Fruit fly (Drosophila melanogaster) whole organism, embryonic: ENCODE data around the gene CG43675.
A peak's percentile ranks its signal among the peaks of the same experiment; 100 is the strongest.

ENCODE experiments used
- Aef1 ChIP-seq: fragments of 200-800 bp; sonication (Bioruptor generic); IDR thresholded peaks from 3 replicates; pipeline ENCODE4 v1.3.6; 2022; ENCODE audit warnings: missing biosample characterization, missing genetic modification characterization
- Bgb ChIP-seq: fragments of 200-800 bp; sonication (Bioruptor generic); IDR thresholded peaks from 2 replicates; pipeline ENCODE4 v1.3.6; 2022; ENCODE audit warnings: missing biosample characterization, missing genetic modification characterization; ENCODE audit not compliant: partially characterized antibody
- CG10209 ChIP-seq: fragments of 200-800 bp; sonication (Bioruptor generic); optimal IDR thresholded peaks from 3 replicates; lab custom pipeline; 2017; ENCODE audit warnings: missing biosample characterization, mild to moderate bottlenecking, missing genetic modification characterization, missing genetic modification reagents
- CG10565 ChIP-seq: fragments of 200-800 bp; sonication (Bioruptor generic); optimal IDR thresholded peaks from 3 replicates; lab custom pipeline; 2016; ENCODE audit warnings: missing biosample characterization, mild to moderate bottlenecking, missing genetic modification characterization
- CG11093 ChIP-seq: fragments of 200-800 bp; sonication (Bioruptor generic); IDR thresholded peaks from 3 replicates; pipeline ENCODE4 v1.3.6; 2022; ENCODE audit warnings: missing biosample characterization, missing genetic modification characterization
- CG15601 ChIP-seq: fragments of 200-800 bp; sonication (Bioruptor generic); optimal IDR thresholded peaks from 3 replicates; lab custom pipeline; 2019; ENCODE audit warnings: missing biosample characterization, mild to moderate bottlenecking, missing genetic modification characterization, moderate library complexity
- CG1602 ChIP-seq: fragments of 200-800 bp; sonication (Bioruptor generic); optimal IDR thresholded peaks from 3 replicates; lab custom pipeline; 2016; ENCODE audit warnings: missing biosample characterization, missing genetic modification characterization
- CG17912 ChIP-seq: fragments of 200-800 bp; sonication (Bioruptor generic); optimal IDR thresholded peaks from 2 replicates; lab custom pipeline; 2018; ENCODE audit warnings: missing biosample characterization, mild to moderate bottlenecking, missing genetic modification characterization
- CG18476 ChIP-seq: fragments of 200-800 bp; sonication (Bioruptor generic); optimal IDR thresholded peaks from 2 replicates; lab custom pipeline; 2016; ENCODE audit warnings: missing biosample characterization, mild to moderate bottlenecking, missing genetic modification characterization
- CG18764 ChIP-seq: fragments of 200-800 bp; sonication (Bioruptor generic); optimal IDR thresholded peaks from 3 replicates; lab custom pipeline; 2016; ENCODE audit warnings: missing biosample characterization, missing genetic modification characterization
- CG5180 ChIP-seq: fragments of 200-800 bp; sonication (Bioruptor generic); optimal IDR thresholded peaks from 3 replicates; lab custom pipeline; 2017; ENCODE audit warnings: missing biosample characterization, missing genetic modification characterization, mild to moderate bottlenecking, moderate library complexity, missing genetic modification reagents
- CG6254 ChIP-seq: fragments of 200-800 bp; sonication (Bioruptor generic); optimal IDR thresholded peaks from 3 replicates; lab custom pipeline; 2017; ENCODE audit warnings: mild to moderate bottlenecking, missing biosample characterization, missing genetic modification reagents, missing genetic modification characterization
- CG7271 ChIP-seq: fragments of 200-800 bp; sonication (Bioruptor generic); optimal IDR thresholded peaks from 2 replicates; lab custom pipeline; 2018; ENCODE audit warnings: missing biosample characterization, mild to moderate bottlenecking, missing genetic modification characterization, moderate library complexity
- CG7556 ChIP-seq: fragments of 200-800 bp; sonication (Bioruptor generic); optimal IDR thresholded peaks from 2 replicates; lab custom pipeline; 2017; ENCODE audit warnings: missing biosample characterization, mild to moderate bottlenecking, missing genetic modification characterization
- CG7928 ChIP-seq: fragments of 200-800 bp; sonication (Bioruptor generic); optimal IDR thresholded peaks from 2 replicates; lab custom pipeline; 2017; ENCODE audit warnings: missing biosample characterization, mild to moderate bottlenecking, missing genetic modification characterization
- CG7987 ChIP-seq: fragments of 200-800 bp; sonication (Bioruptor generic); optimal IDR thresholded peaks from 2 replicates; lab custom pipeline; 2018; ENCODE audit warnings: missing biosample characterization, mild to moderate bottlenecking, missing genetic modification characterization, moderate library complexity
- CG8765 ChIP-seq: fragments of 200-800 bp; sonication (Bioruptor generic); IDR thresholded peaks from 2 replicates; pipeline ENCODE4 v1.3.6; 2022; ENCODE audit warnings: missing biosample characterization, missing genetic modification characterization
- CG9437 ChIP-seq: fragments of 200-800 bp; sonication (Bioruptor generic); optimal IDR thresholded peaks from 2 replicates; lab custom pipeline; 2018; ENCODE audit warnings: missing biosample characterization, mild to moderate bottlenecking, missing genetic modification characterization
- D ChIP-seq, 2 experiments: fragments of 200-800 bp in 1 of 2; fragments of >200 bp in 1 of 2; sonication (Bioruptor generic) in 1 of 2; optimal IDR thresholded peaks; 2 replicates in 1 of 2; 3 replicates in 1 of 2; lab custom pipeline; 2017; ENCODE audit warnings: mild to moderate bottlenecking in 1 of 2, missing biosample characterization in 1 of 2, missing genetic modification characterization in 1 of 2, missing genetic modification reagents in 1 of 2
- D19A ChIP-seq: fragments of 200-800 bp; optimal IDR thresholded peaks from 3 replicates; lab custom pipeline; 2019; ENCODE audit warnings: missing biosample characterization, mild to moderate bottlenecking, missing genetic modification characterization, moderate library complexity
- Dek ChIP-seq: fragments of 200-800 bp; sonication (Bioruptor generic); optimal IDR thresholded peaks from 3 replicates; lab custom pipeline; 2019; ENCODE audit warnings: missing biosample characterization, mild to moderate bottlenecking, missing genetic modification characterization, moderate library complexity
- H15 ChIP-seq: fragments of 200-800 bp; sonication (Bioruptor generic); IDR thresholded peaks from 3 replicates; pipeline ENCODE4 v1.3.6; 2022; ENCODE audit warnings: missing biosample characterization, missing genetic modification characterization
- HLH54F ChIP-seq: fragments of 200-800 bp; sonication (Bioruptor generic); optimal IDR thresholded peaks from 3 replicates; lab custom pipeline; 2016; ENCODE audit warnings: missing biosample characterization, missing genetic modification characterization
- Hr78 ChIP-seq, 2 experiments: fragments of 200-800 bp in 1 of 2; fragments of >200 bp in 1 of 2; sonication (Bioruptor generic) in 1 of 2; optimal IDR thresholded peaks; 2 replicates each; lab custom pipeline; 2017 to 2019; ENCODE audit warnings: missing biosample characterization in 2 of 2, missing genetic modification characterization in 2 of 2, mild to moderate bottlenecking in 1 of 2, moderate library complexity in 1 of 2
- Kr ChIP-seq: fragments of 200-800 bp; sonication (Bioruptor generic); optimal IDR thresholded peaks from 2 replicates; lab custom pipeline; 2017; ENCODE audit warnings: missing biosample characterization, mild to moderate bottlenecking, missing genetic modification characterization
- Lhr ChIP-seq: fragments of 200-800 bp; sonication (Bioruptor generic); optimal IDR thresholded peaks from 3 replicates; lab custom pipeline; 2017; ENCODE audit warnings: mild to moderate bottlenecking, missing biosample characterization, missing genetic modification reagents, missing genetic modification characterization
- Mad ChIP-seq: fragments of 200-800 bp; sonication (Bioruptor generic); optimal IDR thresholded peaks from 2 replicates; lab custom pipeline; 2016; ENCODE audit warnings: missing biosample characterization, missing genetic modification characterization
- NK7.1 ChIP-seq: fragments of 200-800 bp; sonication (Bioruptor generic); optimal IDR thresholded peaks from 3 replicates; lab custom pipeline; 2016; ENCODE audit warnings: missing biosample characterization, missing genetic modification characterization
- Ptx1 ChIP-seq: fragments of 200-800 bp; sonication (Bioruptor generic); IDR thresholded peaks from 2 replicates; pipeline ENCODE4 v1.3.6; 2022; ENCODE audit warnings: missing biosample characterization, missing genetic modification characterization
- Scr ChIP-seq: fragments of 200-800 bp; sonication (Bioruptor generic); IDR thresholded peaks from 2 replicates; pipeline ENCODE4 v1.3.6; 2022; ENCODE audit warnings: missing biosample characterization, missing genetic modification characterization; ENCODE audit not compliant: partially characterized antibody
- Sin3A ChIP-seq: fragments of >200 bp; optimal IDR thresholded peaks from 2 replicates; lab custom pipeline; 2018
- ac ChIP-seq: fragments of 200-800 bp; sonication (Bioruptor generic); optimal IDR thresholded peaks from 3 replicates; lab custom pipeline; 2017; ENCODE audit warnings: missing biosample characterization, mild to moderate bottlenecking, missing genetic modification characterization
- ci ChIP-seq: fragments of 200-800 bp; sonication (Bioruptor generic); IDR thresholded peaks from 3 replicates; pipeline ENCODE4 v1.3.6; 2022; ENCODE audit warnings: missing biosample characterization, missing genetic modification characterization
- dan ChIP-seq: fragments of 200-800 bp; sonication (Bioruptor generic); IDR thresholded peaks from 2 replicates; pipeline ENCODE4 v1.3.6; 2022; ENCODE audit warnings: missing biosample characterization, missing genetic modification characterization
- dysf ChIP-seq: fragments of 200-800 bp; sonication (Bioruptor generic); IDR thresholded peaks from 3 replicates; pipeline ENCODE4 v1.3.6; 2022; ENCODE audit warnings: missing biosample characterization, missing genetic modification characterization
- gfzf ChIP-seq: fragments of 200-800 bp; sonication (Bioruptor generic); optimal IDR thresholded peaks from 2 replicates; lab custom pipeline; 2016; ENCODE audit warnings: missing biosample characterization, mild to moderate bottlenecking, missing genetic modification characterization, moderate library complexity
- hb ChIP-seq: fragments of 200-800 bp; sonication (Bioruptor generic); IDR thresholded peaks from 3 replicates; pipeline ENCODE4 v1.3.6; 2022; ENCODE audit warnings: missing biosample characterization, missing genetic modification characterization; ENCODE audit not compliant: partially characterized antibody
- her ChIP-seq: fragments of 200-800 bp; sonication (Bioruptor generic); optimal IDR thresholded peaks from 2 replicates; lab custom pipeline; 2016; ENCODE audit warnings: missing biosample characterization, missing genetic modification characterization
- lola ChIP-seq, 3 experiments: fragments of >200 bp in 2 of 3; fragments of 200-800 bp in 1 of 3; sonication (Bioruptor generic) in 1 of 3; optimal IDR thresholded peaks; 2 replicates each; lab custom pipeline; 2017 to 2019; ENCODE audit warnings: missing biosample characterization in 3 of 3, missing genetic modification characterization in 3 of 3, mild to moderate bottlenecking in 1 of 3, moderate library complexity in 1 of 3
- lov ChIP-seq, 2 experiments: fragments of 200-800 bp in 1 of 2; fragments of >200 bp in 1 of 2; sonication (Bioruptor generic) in 1 of 2; IDR thresholded peaks in 1 of 2; optimal IDR thresholded peaks in 1 of 2; 2 replicates in 1 of 2; 3 replicates in 1 of 2; pipeline versions ENCODE4 v1.3.6 to Lab custom; 2017 to 2022; ENCODE audit warnings: missing biosample characterization in 1 of 2, missing genetic modification characterization in 1 of 2
- mam ChIP-seq: fragments of 200-800 bp; sonication (Bioruptor generic); optimal IDR thresholded peaks from 3 replicates; lab custom pipeline; 2016; ENCODE audit warnings: missing biosample characterization, missing genetic modification characterization
- onecut ChIP-seq: fragments of 200-800 bp; sonication (Bioruptor generic); IDR thresholded peaks from 2 replicates; pipeline ENCODE4 v1.3.6; 2022; ENCODE audit warnings: missing biosample characterization, missing genetic modification characterization
- p53 ChIP-seq: fragments of 200-800 bp; sonication (Bioruptor generic); optimal IDR thresholded peaks from 2 replicates; lab custom pipeline; 2016; ENCODE audit warnings: missing biosample characterization, missing genetic modification characterization
- pan ChIP-seq, 4 experiments: fragments of >200 bp in 3 of 4; fragments of 200-800 bp in 1 of 4; sonication (Bioruptor generic) in 1 of 4; optimal IDR thresholded peaks in 3 of 4; IDR thresholded peaks in 1 of 4; 2 replicates each; pipeline versions ENCODE4 v1.3.6 to Lab custom; 2017 to 2022; ENCODE audit warnings: missing biosample characterization in 2 of 4, missing genetic modification characterization in 2 of 4, mixed read lengths in 1 of 4
- pum ChIP-seq: fragments of 200-800 bp; sonication (Bioruptor generic); optimal IDR thresholded peaks from 2 replicates; lab custom pipeline; 2016; ENCODE audit warnings: missing biosample characterization, missing genetic modification characterization
- tin ChIP-seq: fragments of 200-800 bp; sonication (Bioruptor generic); optimal IDR thresholded peaks from 3 replicates; lab custom pipeline; 2016; ENCODE audit warnings: missing biosample characterization, missing genetic modification characterization
- zf30C ChIP-seq: fragments of 200-800 bp; sonication (Bioruptor generic); optimal IDR thresholded peaks from 3 replicates; lab custom pipeline; 2018; ENCODE audit warnings: missing biosample characterization, mild to moderate bottlenecking, missing genetic modification characterization
- zfh1 ChIP-seq: fragments of 200-800 bp; sonication (Bioruptor generic); IDR thresholded peaks from 3 replicates; pipeline ENCODE4 v1.3.6; 2022; ENCODE audit warnings: missing biosample characterization, missing genetic modification characterization

Gene CG43675

dm6 chr3R:9399951-9400392 lies 44.7 kb downstream of the CG43675 start, which contains the start of gene CG34117 (continued):
- TF ChIP-seq CG18476 (GFP tag; lab: Kevin White, UChicago) = peak; percentile 80
- TF ChIP-seq zfh1 (GFP tag; lab: Robert Waterston, UW) = peak; percentile 92
- peak; percentile 1 for TF ChIP-seq CG10565
- TF ChIP-seq Bgb (GFP tag; lab: Robert Waterston, UW) = no peak
- peak; percentile 60 for TF ChIP-seq onecut (GFP tag; lab: Robert Waterston, UW)
- TF ChIP-seq D19A = peak; percentile 78
- TF ChIP-seq CG11093 (GFP tag; lab: Robert Waterston, UW) = peak; percentile 59; the same call in 2 of the 3 replicates
- TF ChIP-seq Ptx1 (GFP tag; lab: Robert Waterston, UW) = peak; percentile 86
- TF ChIP-seq dan (GFP tag; lab: Robert Waterston, UW) = no peak
- TF ChIP-seq zf30C (GFP tag; lab: Kevin White, UChicago) = peak; percentile 2
- peak; percentile 55 for TF ChIP-seq Mad (GFP tag; lab: Kevin White, UChicago)
- no peak for TF ChIP-seq CG7928
- peak; percentile 81 for TF ChIP-seq CG9437 (GFP tag; lab: Kevin White, UChicago)
- peak; percentile 77 for TF ChIP-seq CG10209
- TF ChIP-seq Lhr = peak; percentile 6
- peak; percentile 2 for TF ChIP-seq gfzf
- TF ChIP-seq hb (GFP tag; lab: Robert Waterston, UW) = no peak
- peak; percentile 75 for TF ChIP-seq CG7556 (GFP tag; lab: Kevin White, UChicago)
- TF ChIP-seq p53 (GFP tag; lab: Kevin White, UChicago) = no peak
- no peak for TF ChIP-seq ac (GFP tag; lab: Kevin White, UChicago)
- no peak for TF ChIP-seq pan (optimal IDR thresholded peaks at IDR 0.05; lab: Kevin White, UChicago)
- peak in 1 of 2 experiments; percentile 88 for TF ChIP-seq pan (GFP tag; optimal IDR thresholded peaks at IDR 0.05 in 1 of 2, IDR thresholded peaks at IDR 0.05 in 1 of 2)
- peak; percentile 76; the same call in 2 of the 3 replicates for TF ChIP-seq dysf (GFP tag; lab: Robert Waterston, UW)
- peak in 1 of 2 experiments; percentile 17 for TF ChIP-seq Hr78 (GFP tag; optimal IDR thresholded peaks at IDR 0.05; lab: Kevin White, UChicago)
- no peak for TF ChIP-seq lov (optimal IDR thresholded peaks at IDR 0.05; lab: Kevin White, UChicago)
- no peak for TF ChIP-seq lov (GFP tag; IDR thresholded peaks at IDR 0.05; lab: Robert Waterston, UW)
- no peak for TF ChIP-seq D (optimal IDR thresholded peaks at IDR 0.05; lab: Kevin White, UChicago)
- TF ChIP-seq D (GFP tag; optimal IDR thresholded peaks at IDR 0.05; lab: Kevin White, UChicago) = peak; percentile 55
- TF ChIP-seq pum (GFP tag; lab: Kevin White, UChicago) = peak; percentile 56
- TF ChIP-seq CG15601 = peak; percentile 71
- TF ChIP-seq mam (GFP tag; lab: Kevin White, UChicago) = peak; percentile 76
- no peak for TF ChIP-seq HLH54F
- TF ChIP-seq Dek (tag; lab: Kevin White, UChicago) = peak; percentile 85
- peak; percentile 78 for TF ChIP-seq CG1602 (GFP tag; lab: Kevin White, UChicago)
- peak; percentile 68 for TF ChIP-seq CG7987
- peak; percentile 79 for TF ChIP-seq tin (GFP tag; lab: Kevin White, UChicago)
- no peak for TF ChIP-seq Sin3A (lab: Kevin White, UChicago)
- peak; percentile 53 for TF ChIP-seq CG5180 (GFP tag; lab: Kevin White, UChicago)
- TF ChIP-seq CG7271 (tag; lab: Kevin White, UChicago) = peak; percentile 38
- peak; percentile 84 for TF ChIP-seq ci (GFP tag; lab: Robert Waterston, UW)
- TF ChIP-seq Aef1 (GFP tag; lab: Robert Waterston, UW) = peak; percentile 78
- TF ChIP-seq CG8765 = peak; percentile 73
- no peak for TF ChIP-seq Kr
- TF ChIP-seq H15 (GFP tag; lab: Robert Waterston, UW) = peak; percentile 56; the same call in 2 of the 3 replicates
- TF ChIP-seq her = peak; percentile 17
- TF ChIP-seq CG18764 = peak; percentile 67
- no peak for TF ChIP-seq Scr (GFP tag; lab: Robert Waterston, UW)
- peak; percentile 50 for TF ChIP-seq CG6254
- TF ChIP-seq CG17912 = peak; percentile 24
- TF ChIP-seq lola (GFP tag; optimal IDR thresholded peaks at IDR 0.05; lab: Kevin White, UChicago) = peak in 1 of 3 experiments; percentile 67
- TF ChIP-seq NK7.1 (GFP tag; lab: Kevin White, UChicago) = no peak
